Worm (Caenorhabditis elegans) whole organism, L4 larva: ENCODE results near the gene nst-1.

Experiments
- F49E8.2 ChIP-seq: sonication (generic microtip); optimal IDR thresholded peaks from 2 replicates; lab custom pipeline; 2016; ENCODE audit warnings: missing compliant biosample characterization, mild to moderate bottlenecking, missing genetic modification characterization, borderline replicate concordance
- R02D3.7 ChIP-seq: fragments of 150-350 bp; sonication (generic microtip); optimal IDR thresholded peaks from 3 replicates; lab custom pipeline; 2014; ENCODE audit warnings: missing biosample characterization, missing genetic modification characterization
- T20F7.1 ChIP-seq: fragments of 200-800 bp; sonication (Bioruptor generic); optimal IDR thresholded peaks from 2 replicates; lab custom pipeline; 2018; ENCODE audit warnings: mild to moderate bottlenecking, missing genetic modification characterization, missing compliant biosample characterization
- ama-1 ChIP-seq: fragments of 150-350 bp; optimal IDR thresholded peaks from 2 replicates; lab custom pipeline; 2014; ENCODE audit warnings: inconsistent platforms, mixed read lengths
- ces-1 ChIP-seq: fragments of 150-350 bp; sonication (generic microtip); optimal IDR thresholded peaks from 4 replicates; lab custom pipeline; 2014; ENCODE audit warnings: missing biosample characterization, missing genetic modification reagents, missing genetic modification characterization
- hlh-30 ChIP-seq: sonication (generic microtip); optimal IDR thresholded peaks from 2 replicates; lab custom pipeline; 2017; ENCODE audit warnings: antibody characterized with exemption, mild to moderate bottlenecking, missing genetic modification characterization, missing compliant biosample characterization; ENCODE audit not compliant: insufficient read depth
- lsy-2 ChIP-seq, 2 experiments: fragments of 150-350 bp in 1 of 2; sonication (generic microtip) in 1 of 2; optimal IDR thresholded peaks; 2 replicates each; lab custom pipeline; 2014 to 2017; ENCODE audit warnings: missing biosample characterization in 2 of 2, missing genetic modification characterization in 2 of 2
- nhr-11 ChIP-seq: fragments of 150-350 bp; optimal IDR thresholded peaks from 2 replicates; lab custom pipeline; 2014; ENCODE audit warnings: missing biosample characterization, missing genetic modification characterization

ce11 chrII:8276057-8276456 lies 7.0 kb downstream of the nst-1 start, which contains the start of the genes gei-14 and slc-25A32:
- TF ChIP-seq ces-1 (GFP tag; lab: Kevin White, UChicago) (no peak), F49E8.2 (tag; lab: Kevin White, UChicago) (peak; percentile 45), lsy-2 (tag; optimal IDR thresholded peaks at IDR 0.05; lab: Kevin White, UChicago) (peak in 1 of 2 experiments; percentile 82), T20F7.1 (GFP tag; lab: Kevin White, UChicago) (no peak), nhr-11 (tag; lab: Kevin White, UChicago) (no peak), ama-1 (lab: Kevin White, UChicago) (no peak), hlh-30 (tag; lab: Kevin White, UChicago) (peak; percentile 52), R02D3.7 (tag; lab: Kevin White, UChicago) (peak; percentile 84)
